Fruit fly (Drosophila melanogaster): ENCODE data around the gene CG34269.

dm6 chr3L:545512-546161, 17.5 kb downstream of the CG34269 start:
- TF ChIP-seq CG15336 (GFP tag; IDR thresholded peaks at IDR 0.05) = peak; percentile 72
- peak; percentile 82 for TF ChIP-seq CG8632 (GFP tag; optimal IDR thresholded peaks at IDR 0.05)
- peak; percentile 55 for TF ChIP-seq Gug (GFP tag; IDR thresholded peaks at IDR 0.05)
- TF ChIP-seq Sox102F (GFP tag; optimal IDR thresholded peaks at IDR 0.05) = peak; percentile 93
- TF ChIP-seq CG3919 (GFP tag; optimal IDR thresholded peaks at IDR 0.05) = peak; percentile 87
- peak; percentile 90 for TF ChIP-seq pdm3 (GFP tag; optimal IDR thresholded peaks at IDR 0.05)
- TF ChIP-seq CG10669 (GFP tag; optimal IDR thresholded peaks at IDR 0.05) = peak; percentile 77
- TF ChIP-seq Met (GFP tag; optimal IDR thresholded peaks at IDR 0.05) = peak; percentile 93
- peak; percentile 81 for TF ChIP-seq Ets96B (tag; optimal IDR thresholded peaks at IDR 0.05)
- TF ChIP-seq ss (GFP tag; optimal IDR thresholded peaks at IDR 0.05) = peak; percentile 25 to 83

Measured in whole organism, prepupa.